Fruit fly (Drosophila melanogaster) S2 (cell line): ENCODE measurements around the gene Dtd.

Experiments used
- CG8478 ChIP-seq: fragments of >200 bp; optimal IDR thresholded peaks from 2 replicates; lab custom pipeline; 2018
- CTCF ChIP-seq, 2 experiments: fragments of >200 bp; optimal IDR thresholded peaks; 2 replicates each; lab custom pipeline; 2018

DNA sequence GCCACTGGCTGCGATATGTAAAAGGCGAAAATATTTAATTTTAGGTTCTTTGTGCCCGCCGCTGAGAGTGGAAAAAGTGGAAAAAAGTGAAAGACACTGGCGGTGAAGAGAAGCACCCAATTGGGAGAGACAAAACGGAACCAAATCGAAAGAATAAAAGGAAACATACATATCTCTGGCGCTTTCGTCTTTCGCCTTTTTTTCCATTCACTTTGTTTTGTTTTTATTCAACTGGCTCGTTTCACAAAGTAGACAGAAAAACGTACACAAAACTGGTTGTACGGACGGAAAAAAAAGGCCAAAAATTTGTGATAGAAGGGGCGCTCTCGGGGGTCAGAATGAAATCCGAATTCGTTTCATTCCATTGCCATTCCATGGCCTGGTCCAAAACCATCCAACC is 19.8 kb downstream of the Dtd start:
- TF ChIP-seq CG8478 (no peak), CTCF (optimal IDR thresholded peaks at IDR 0.05; lab: Kevin White, UChicago) (no peak)
